Fruit fly (Drosophila melanogaster) whole organism, prepupa: ENCODE measurements around the gene Reg-2.

Experiments used
- CG10669 ChIP-seq: fragments of 200-800 bp; sonication (Bioruptor generic); optimal IDR thresholded peaks from 3 replicates; lab custom pipeline; 2018; ENCODE audit warnings: missing biosample characterization, mild to moderate bottlenecking, missing genetic modification characterization, moderate library complexity
- Sox14 ChIP-seq: fragments of 200-800 bp; sonication (Bioruptor generic); optimal IDR thresholded peaks from 3 replicates; lab custom pipeline; 2016; ENCODE audit warnings: missing biosample characterization, missing genetic modification characterization
- esn ChIP-seq: fragments of 200-800 bp; sonication (Bioruptor generic); optimal IDR thresholded peaks from 2 replicates; lab custom pipeline; 2016; ENCODE audit warnings: missing biosample characterization, mild to moderate bottlenecking, missing genetic modification characterization, moderate library complexity
- pdm3 ChIP-seq: fragments of 200-800 bp; sonication (Bioruptor generic); optimal IDR thresholded peaks from 3 replicates; lab custom pipeline; 2016; ENCODE audit warnings: missing biosample characterization, missing genetic modification characterization

dm6 chr3L:593102-593501, 13.3 kb downstream of the Reg-2 start, which contains the start of gene MED14:
- TF ChIP-seq CG10669 (no peak), pdm3 (GFP tag; lab: Kevin White, UChicago) (no peak), esn (GFP tag; lab: Kevin White, UChicago) (no peak), Sox14 (GFP tag; lab: Kevin White, UChicago) (no peak)
